Worm (Caenorhabditis elegans) whole organism, L3 larva: ENCODE results near the gene srw-95.

Source experiments
- R02D3.7 ChIP-seq: fragments of 150-350 bp; optimal IDR thresholded peaks from 2 replicates; lab custom pipeline; 2014; ENCODE audit warnings: missing biosample characterization, missing genetic modification characterization
- ama-1 ChIP-seq: fragments of 150-350 bp; optimal IDR thresholded peaks from 2 replicates; lab custom pipeline; 2018
- ceh-16 ChIP-seq: sonication (generic microtip); optimal IDR thresholded peaks from 2 replicates; lab custom pipeline; 2017; ENCODE audit warnings: missing biosample characterization, missing genetic modification characterization
- ceh-28 ChIP-seq: fragments of 150-350 bp; optimal IDR thresholded peaks from 2 replicates; lab custom pipeline; 2014; ENCODE audit warnings: missing biosample characterization, missing genetic modification reagents, missing genetic modification characterization
- ceh-82 ChIP-seq: fragments of 150-350 bp; optimal IDR thresholded peaks from 2 replicates; lab custom pipeline; 2014; ENCODE audit warnings: missing biosample characterization, missing genetic modification characterization
- daf-12 ChIP-seq: fragments of 150-350 bp; optimal IDR thresholded peaks from 2 replicates; lab custom pipeline; 2014; ENCODE audit warnings: missing biosample characterization, missing genetic modification reagents, missing genetic modification characterization
- egl-5 ChIP-seq: fragments of 150-350 bp; optimal IDR thresholded peaks from 2 replicates; lab custom pipeline; 2017; ENCODE audit warnings: missing biosample characterization, missing genetic modification reagents, missing genetic modification characterization, inconsistent platforms
- elt-2 ChIP-seq: sonication (generic microtip); optimal IDR thresholded peaks from 2 replicates; lab custom pipeline; 2016; ENCODE audit warnings: missing genetic modification reagents, mild to moderate bottlenecking, missing genetic modification characterization, missing compliant biosample characterization
- elt-3 ChIP-seq, 3 experiments: fragments of 150-350 bp in 1 of 3; sonication (generic microtip) in 2 of 3; optimal IDR thresholded peaks; 2 replicates in 2 of 3; 4 replicates in 1 of 3; lab custom pipeline; 2014 to 2017; ENCODE audit warnings: missing biosample characterization in 3 of 3, missing genetic modification characterization in 3 of 3
- fkh-10 ChIP-seq: sonication (generic microtip); optimal IDR thresholded peaks from 2 replicates; lab custom pipeline; 2017; ENCODE audit warnings: missing biosample characterization, missing genetic modification reagents, missing genetic modification characterization
- fkh-2 ChIP-seq: fragments of 150-350 bp; optimal IDR thresholded peaks from 2 replicates; lab custom pipeline; 2014; ENCODE audit warnings: missing biosample characterization, missing genetic modification reagents, missing genetic modification characterization
- fos-1 ChIP-seq: fragments of 150-350 bp; optimal IDR thresholded peaks from 2 replicates; lab custom pipeline; 2014; ENCODE audit warnings: missing biosample characterization, missing genetic modification characterization
- hmg-11 ChIP-seq: sonication (generic microtip); optimal IDR thresholded peaks from 2 replicates; lab custom pipeline; 2016; ENCODE audit warnings: missing genetic modification characterization, missing compliant biosample characterization
- jun-1 ChIP-seq: fragments of 150-350 bp; optimal IDR thresholded peaks from 2 replicates; lab custom pipeline; 2014; ENCODE audit warnings: missing biosample characterization, missing genetic modification reagents, missing genetic modification characterization
- lin-15B ChIP-seq: fragments of 150-350 bp; optimal IDR thresholded peaks from 2 replicates; lab custom pipeline; 2014; ENCODE audit warnings: missing biosample characterization, missing genetic modification characterization
- lin-39 ChIP-seq: fragments of 150-350 bp; optimal IDR thresholded peaks from 2 replicates; lab custom pipeline; 2018; ENCODE audit warnings: missing biosample characterization, missing genetic modification reagents, missing genetic modification characterization
- lsy-12 ChIP-seq: sonication (generic microtip); optimal IDR thresholded peaks from 2 replicates; lab custom pipeline; 2016; ENCODE audit warnings: mild to moderate bottlenecking, missing genetic modification characterization, missing compliant biosample characterization
- mdl-1 ChIP-seq: fragments of 150-350 bp; optimal IDR thresholded peaks from 2 replicates; lab custom pipeline; 2014; ENCODE audit warnings: missing biosample characterization, missing genetic modification characterization
- mml-1 ChIP-seq: fragments of 150-350 bp; sonication (generic microtip); optimal IDR thresholded peaks from 3 replicates; lab custom pipeline; 2014; ENCODE audit warnings: missing biosample characterization, missing genetic modification characterization
- nfya-1 ChIP-seq: sonication (generic microtip); optimal IDR thresholded peaks from 2 replicates; lab custom pipeline; 2017; ENCODE audit warnings: missing genetic modification characterization, mild to moderate bottlenecking, missing compliant biosample characterization, antibody characterized with exemption, moderate library complexity; ENCODE audit not compliant: insufficient read depth
- nhr-11 ChIP-seq: fragments of 150-350 bp; optimal IDR thresholded peaks from 2 replicates; lab custom pipeline; 2014; ENCODE audit warnings: missing biosample characterization, missing genetic modification characterization
- nhr-23 ChIP-seq: fragments of 150-350 bp; optimal IDR thresholded peaks from 2 replicates; lab custom pipeline; 2014; ENCODE audit warnings: missing biosample characterization, missing genetic modification reagents, missing genetic modification characterization
- nhr-28 ChIP-seq: fragments of 150-350 bp; optimal IDR thresholded peaks from 2 replicates; lab custom pipeline; 2014; ENCODE audit warnings: missing biosample characterization, missing genetic modification characterization
- nhr-43 ChIP-seq: sonication (generic microtip); optimal IDR thresholded peaks from 2 replicates; lab custom pipeline; 2016; ENCODE audit warnings: mild to moderate bottlenecking, missing genetic modification characterization, missing compliant biosample characterization; ENCODE audit not compliant: poor library complexity, severe bottlenecking
- nhr-67 ChIP-seq: fragments of 150-350 bp; optimal IDR thresholded peaks from 2 replicates; lab custom pipeline; 2014; ENCODE audit warnings: missing biosample characterization, missing genetic modification characterization
- nhr-76 ChIP-seq: fragments of 150-350 bp; sonication (generic microtip); optimal IDR thresholded peaks from 5 replicates; lab custom pipeline; 2014; ENCODE audit warnings: missing biosample characterization, missing genetic modification characterization
- nhr-77 ChIP-seq: fragments of 150-350 bp; optimal IDR thresholded peaks from 2 replicates; lab custom pipeline; 2014; ENCODE audit warnings: missing biosample characterization, missing genetic modification characterization
- pqm-1 ChIP-seq: fragments of 150-350 bp; optimal IDR thresholded peaks from 2 replicates; lab custom pipeline; 2017; ENCODE audit warnings: missing biosample characterization, missing genetic modification characterization, inconsistent platforms
- sea-2 ChIP-seq: fragments of 150-350 bp; sonication (generic microtip); optimal IDR thresholded peaks from 4 replicates; lab custom pipeline; 2014; ENCODE audit warnings: missing biosample characterization, missing genetic modification reagents, missing genetic modification characterization
- snpc-4 ChIP-seq: fragments of 150-350 bp; optimal IDR thresholded peaks from 2 replicates; lab custom pipeline; 2014; ENCODE audit warnings: missing biosample characterization, missing genetic modification characterization
- unc-39 ChIP-seq: sonication (generic microtip); optimal IDR thresholded peaks from 4 replicates; lab custom pipeline; 2017; ENCODE audit warnings: missing biosample characterization, missing genetic modification characterization
- zag-1 ChIP-seq: fragments of 150-350 bp; optimal IDR thresholded peaks from 2 replicates; lab custom pipeline; 2014; ENCODE audit warnings: missing biosample characterization, missing genetic modification characterization
- ztf-11 ChIP-seq: fragments of 150-350 bp; optimal IDR thresholded peaks from 2 replicates; lab custom pipeline; 2014; ENCODE audit warnings: missing biosample characterization, missing genetic modification characterization
- ztf-4 ChIP-seq: fragments of 150-350 bp; optimal IDR thresholded peaks from 2 replicates; lab custom pipeline; 2014; ENCODE audit warnings: missing biosample characterization, missing genetic modification characterization

Gene srw-95

DNA sequence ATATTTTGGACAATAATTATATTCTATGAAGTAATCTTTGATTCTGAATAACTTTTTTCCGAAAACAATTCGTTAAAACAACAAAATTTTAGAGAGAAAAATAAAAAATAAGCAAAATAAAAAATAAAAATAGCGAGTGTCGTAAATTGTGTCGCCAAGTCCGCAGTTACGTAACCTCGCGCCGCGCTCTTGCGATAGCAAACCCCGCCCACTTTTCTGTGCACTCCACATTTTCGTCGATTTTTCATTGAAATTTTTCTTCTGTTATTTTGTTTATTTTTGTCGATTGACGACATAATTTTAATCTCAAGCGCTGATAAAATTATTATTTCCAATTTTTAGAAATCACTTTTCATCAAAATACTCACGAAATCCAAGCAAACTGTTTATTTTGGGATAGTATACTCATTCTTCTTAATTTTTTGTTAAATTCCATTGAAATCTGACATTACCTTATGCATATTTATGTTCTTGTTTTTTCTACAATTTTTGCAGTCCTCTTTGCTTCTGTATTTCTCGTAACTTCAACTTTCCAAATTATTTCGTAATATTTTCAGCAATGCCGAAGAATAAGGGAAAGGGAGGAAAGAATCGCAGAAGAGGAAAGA, 1.4 kb upstream of the srw-95 start, which contains the start of gene eif-1.A:
eif-1.A (plus strand) TSS at position 558 of the 608 bp plus-strand sequence.
- TF ChIP-seq pqm-1, result peak; percentile 8
- no peak for TF ChIP-seq fkh-2 (tag; lab: Kevin White, UChicago)
- peak; percentile 39 for TF ChIP-seq R02D3.7 (tag; lab: Kevin White, UChicago)
- peak; percentile 77 for TF ChIP-seq nfya-1 (tag; lab: Kevin White, UChicago)
- TF ChIP-seq elt-2 (tag; lab: Kevin White, UChicago), result peak; percentile 11
- peak; percentile 77 for TF ChIP-seq hmg-11
- TF ChIP-seq nhr-23 (tag; lab: Kevin White, UChicago), result peak; percentile 63
- peak; percentile 79 for TF ChIP-seq snpc-4
- peak; percentile 72 for TF ChIP-seq lin-39 (tag; lab: Kevin White, UChicago)
- TF ChIP-seq lin-15B (tag; lab: Kevin White, UChicago), result peak; percentile 74
- TF ChIP-seq fos-1 (tag; lab: Kevin White, UChicago), result no peak
- TF ChIP-seq nhr-43 (tag; lab: Kevin White, UChicago), result peak; percentile 27
- TF ChIP-seq daf-12, result no peak

DNA sequence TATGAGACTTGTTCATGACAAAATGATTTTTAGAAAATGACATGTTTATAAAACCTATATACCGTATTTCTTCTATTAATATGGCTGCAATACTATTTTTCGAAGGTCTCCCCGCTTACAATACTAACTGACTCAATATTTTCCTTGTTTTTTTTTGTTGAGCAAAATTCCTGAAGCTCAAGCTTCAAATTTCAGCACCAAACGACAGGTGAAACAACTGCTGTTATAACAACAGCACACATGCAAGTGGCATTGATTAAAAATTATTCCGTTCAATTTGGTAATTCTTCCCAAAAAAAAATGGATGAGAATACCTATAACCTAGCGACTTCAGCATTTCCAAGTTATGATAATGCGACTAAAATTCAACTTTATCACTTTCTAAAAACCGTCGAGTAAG, 2.3 kb downstream of the srw-95 start, which contains the start of gene srw-94:
srw-94 (plus strand) TSS at position 301 of the 400 bp plus-strand sequence.
- TF ChIP-seq daf-12 (no peak), nhr-11 (tag; lab: Kevin White, UChicago) (no peak), nhr-43 (tag; lab: Kevin White, UChicago) (no peak), unc-39 (tag; lab: Kevin White, UChicago) (no peak), elt-2 (tag; lab: Kevin White, UChicago) (no peak), nhr-28 (no peak)

DNA sequence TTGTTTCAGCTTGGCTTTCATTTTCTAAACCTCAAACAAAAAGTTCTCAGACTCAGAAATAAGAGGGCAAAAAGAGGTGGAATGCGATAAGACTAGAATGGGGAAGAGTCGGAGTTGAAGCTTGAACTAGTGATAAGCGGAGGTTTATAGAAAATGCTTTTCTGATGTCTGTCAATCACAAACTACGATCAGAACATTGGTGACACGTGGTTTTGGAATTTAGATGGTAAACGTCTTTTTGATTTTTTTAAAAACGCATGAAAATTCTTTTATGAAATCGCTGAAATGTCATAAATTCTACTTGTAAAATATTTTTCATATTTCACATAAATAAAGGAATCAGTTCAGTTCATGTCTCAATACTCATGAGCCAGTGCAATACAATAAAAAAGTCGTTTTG, 9.2 kb downstream of the srw-95 start, which contains the start of gene H06H21.8:
H06H21.8 (minus strand) TSS at position 78 of the 400 bp plus-strand sequence.
- TF ChIP-seq elt-2 (tag; lab: Kevin White, UChicago) (peak; percentile 80), daf-12 (no peak), unc-39 (tag; lab: Kevin White, UChicago) (no peak), nhr-23 (tag; lab: Kevin White, UChicago) (no peak), ama-1 (no peak), ztf-11 (tag; lab: Kevin White, UChicago) (no peak), pqm-1 (peak; percentile 69), ceh-28 (tag; lab: Kevin White, UChicago) (no peak), nhr-77 (tag; lab: Kevin White, UChicago) (no peak), lin-15B (tag; lab: Kevin White, UChicago) (no peak), nhr-76 (tag; lab: Kevin White, UChicago) (no peak), zag-1 (tag; lab: Kevin White, UChicago) (no peak), lsy-12 (tag; lab: Kevin White, UChicago) (no peak)

- TF ChIP-seq mml-1 (no peak), nhr-77 (tag; lab: Kevin White, UChicago) (no peak), ceh-82 (tag; lab: Kevin White, UChicago) (no peak), pqm-1 (peak; percentile 37), elt-2 (tag; lab: Kevin White, UChicago) (peak; percentile 69)
- TF ChIP-seq, all 47 proteins: peak for 2
These were observed 10.0 kb downstream of the srw-95 start for ce11 chrIV:4821843-4822242.

DNA sequence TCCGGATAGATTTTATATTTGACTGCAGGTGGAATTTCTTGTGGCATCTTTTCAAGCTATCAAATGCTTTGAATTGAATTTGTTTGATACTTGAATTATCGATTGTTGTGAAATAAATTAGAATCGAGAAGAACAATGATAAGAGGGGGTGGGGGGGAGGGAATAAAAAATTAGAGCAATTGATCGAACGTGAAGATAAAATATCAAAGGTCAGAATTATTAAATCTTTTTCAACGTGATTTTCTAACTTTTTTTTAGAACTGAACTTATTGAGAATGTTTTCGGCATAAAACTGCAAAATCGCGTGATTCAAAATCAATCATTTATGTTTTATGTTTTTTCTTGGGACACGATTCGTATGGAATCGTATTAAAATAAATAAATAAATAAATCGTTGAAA, 15.3 kb downstream of the srw-95 start, which contains the start of gene mpz-4:
mpz-4 (minus strand) TSS at position 101 of the 400 bp plus-strand sequence.
- TF ChIP-seq nhr-67 (no peak), R02D3.7 (tag; lab: Kevin White, UChicago) (no peak), nhr-77 (tag; lab: Kevin White, UChicago) (no peak), mdl-1 (tag; lab: Kevin White, UChicago) (no peak), ztf-4 (tag; lab: Kevin White, UChicago) (no peak), fkh-2 (tag; lab: Kevin White, UChicago) (no peak), hmg-11 (no peak), egl-5 (tag; lab: Kevin White, UChicago) (no peak), elt-3 (tag; optimal IDR thresholded peaks at IDR 0.05; lab: Kevin White, UChicago) (no peak), ceh-16 (tag; lab: Kevin White, UChicago) (no peak), sea-2 (GFP tag; lab: Kevin White, UChicago) (no peak), nhr-76 (tag; lab: Kevin White, UChicago) (no peak), jun-1 (no peak), fkh-10 (no peak)
- TF ChIP-seq, all 47 proteins: peak for 0
